Worm (Caenorhabditis elegans) whole organism, mixed stage, embryonic: ENCODE results near the gene pqn-78.

Experiments
- M03D4.4 ChIP-seq: sonication (generic microtip); optimal IDR thresholded peaks from 2 replicates; lab custom pipeline; 2017; ENCODE audit warnings: mild to moderate bottlenecking, missing genetic modification characterization, missing compliant biosample characterization
- bed-3 ChIP-seq: fragments of 200-800 bp; sonication (Bioruptor generic); optimal IDR thresholded peaks from 3 replicates; lab custom pipeline; 2018; ENCODE audit warnings: mild to moderate bottlenecking, missing genetic modification characterization, moderate library complexity, missing compliant biosample characterization
- blmp-1 ChIP-seq: fragments of 150-350 bp; optimal IDR thresholded peaks from 2 replicates; lab custom pipeline; 2014; ENCODE audit warnings: missing biosample characterization, missing genetic modification characterization
- ceh-39 ChIP-seq: fragments of 150-350 bp; optimal IDR thresholded peaks from 2 replicates; lab custom pipeline; 2014; ENCODE audit warnings: missing biosample characterization, missing genetic modification characterization
- ceh-43 ChIP-seq: fragments of 200-800 bp; sonication (Bioruptor generic); optimal IDR thresholded peaks from 2 replicates; lab custom pipeline; 2018; ENCODE audit warnings: mild to moderate bottlenecking, missing genetic modification characterization, moderate library complexity, missing compliant biosample characterization
- ceh-83 ChIP-seq: fragments of 200-800 bp; sonication (Bioruptor generic); optimal IDR thresholded peaks from 2 replicates; lab custom pipeline; 2018; ENCODE audit warnings: mild to moderate bottlenecking, missing genetic modification characterization, missing compliant biosample characterization
- ces-1 ChIP-seq: fragments of 150-350 bp; optimal IDR thresholded peaks from 2 replicates; lab custom pipeline; 2014; ENCODE audit warnings: missing biosample characterization, missing genetic modification reagents, missing genetic modification characterization
- cnd-1 ChIP-seq: fragments of 200-800 bp; sonication (Bioruptor generic); optimal IDR thresholded peaks from 2 replicates; lab custom pipeline; 2018; ENCODE audit warnings: mild to moderate bottlenecking, missing genetic modification characterization, missing compliant biosample characterization
- drap-1 ChIP-seq: fragments of 200-800 bp; sonication (Bioruptor generic); optimal IDR thresholded peaks from 3 replicates; lab custom pipeline; 2018; ENCODE audit warnings: mild to moderate bottlenecking, missing genetic modification characterization, missing compliant biosample characterization
- elt-1 ChIP-seq: sonication (generic microtip); optimal IDR thresholded peaks from 2 replicates; lab custom pipeline; 2017; ENCODE audit warnings: missing genetic modification characterization, mild to moderate bottlenecking, missing compliant biosample characterization, antibody characterized with exemption, moderate library complexity, borderline replicate concordance; ENCODE audit not compliant: insufficient read depth
- elt-3 ChIP-seq: fragments of 150-350 bp; optimal IDR thresholded peaks from 2 replicates; lab custom pipeline; 2014; ENCODE audit warnings: missing biosample characterization, missing genetic modification characterization
- flh-1 ChIP-seq: fragments of 200-800 bp; sonication (Bioruptor generic); optimal IDR thresholded peaks from 2 replicates; lab custom pipeline; 2018; ENCODE audit warnings: mild to moderate bottlenecking, missing genetic modification characterization, moderate library complexity, missing compliant biosample characterization
- ham-2 ChIP-seq: fragments of 200-800 bp; sonication (Bioruptor generic); optimal IDR thresholded peaks from 2 replicates; lab custom pipeline; 2018; ENCODE audit warnings: mild to moderate bottlenecking, missing genetic modification characterization, missing compliant biosample characterization
- hlh-1 ChIP-seq: fragments of 150-350 bp; optimal IDR thresholded peaks from 2 replicates; lab custom pipeline; 2014; ENCODE audit warnings: missing biosample characterization, missing genetic modification reagents, missing genetic modification characterization
- lin-13 ChIP-seq: fragments of 150-350 bp; optimal IDR thresholded peaks from 2 replicates; lab custom pipeline; 2014; ENCODE audit warnings: missing biosample characterization, missing genetic modification characterization
- lin-32 ChIP-seq: fragments of 200-800 bp; sonication (Bioruptor generic); optimal IDR thresholded peaks from 2 replicates; lab custom pipeline; 2018; ENCODE audit warnings: mild to moderate bottlenecking, missing genetic modification characterization, missing compliant biosample characterization
- lsy-2 ChIP-seq: fragments of 150-350 bp; optimal IDR thresholded peaks from 2 replicates; lab custom pipeline; 2014; ENCODE audit warnings: missing biosample characterization, missing genetic modification characterization
- mab-5 ChIP-seq: fragments of 150-350 bp; optimal IDR thresholded peaks from 2 replicates; lab custom pipeline; 2014; ENCODE audit warnings: missing biosample characterization, missing genetic modification characterization
- mep-1 ChIP-seq: fragments of 150-350 bp; optimal IDR thresholded peaks from 2 replicates; lab custom pipeline; 2017; ENCODE audit warnings: missing biosample characterization, missing genetic modification reagents, missing genetic modification characterization, inconsistent platforms
- mls-2 ChIP-seq: sonication (generic microtip); optimal IDR thresholded peaks from 2 replicates; lab custom pipeline; 2016; ENCODE audit warnings: mild to moderate bottlenecking, missing genetic modification characterization, moderate library complexity, missing compliant biosample characterization
- nhr-12 ChIP-seq: fragments of 150-350 bp; optimal IDR thresholded peaks from 2 replicates; lab custom pipeline; 2014; ENCODE audit warnings: missing biosample characterization, missing genetic modification characterization
- nhr-2 ChIP-seq: fragments of 150-350 bp; optimal IDR thresholded peaks from 2 replicates; lab custom pipeline; 2014; ENCODE audit warnings: missing biosample characterization, missing genetic modification characterization
- nhr-237 ChIP-seq: fragments of 150-350 bp; optimal IDR thresholded peaks from 2 replicates; lab custom pipeline; 2014; ENCODE audit warnings: missing biosample characterization, missing genetic modification characterization
- nhr-28 ChIP-seq: fragments of 150-350 bp; optimal IDR thresholded peaks from 2 replicates; lab custom pipeline; 2014; ENCODE audit warnings: missing biosample characterization, missing genetic modification characterization
- nhr-76 ChIP-seq: sonication (generic microtip); optimal IDR thresholded peaks from 2 replicates; lab custom pipeline; 2017; ENCODE audit warnings: missing biosample characterization, missing genetic modification characterization
- pha-4 ChIP-seq: fragments of 150-350 bp; optimal IDR thresholded peaks from 2 replicates; lab custom pipeline; 2018; ENCODE audit warnings: missing biosample characterization, missing genetic modification reagents, missing genetic modification characterization
- sem-2 ChIP-seq: fragments of 200-800 bp; sonication (Bioruptor generic); optimal IDR thresholded peaks from 2 replicates; lab custom pipeline; 2018; ENCODE audit warnings: mild to moderate bottlenecking, missing genetic modification characterization, missing compliant biosample characterization
- snpc-4 ChIP-seq: fragments of 150-350 bp; optimal IDR thresholded peaks from 2 replicates; lab custom pipeline; 2014; ENCODE audit warnings: missing biosample characterization, missing genetic modification characterization
- sptf-1 ChIP-seq: sonication (generic microtip); optimal IDR thresholded peaks from 2 replicates; lab custom pipeline; 2017; ENCODE audit warnings: mild to moderate bottlenecking, missing genetic modification characterization, moderate library complexity, missing compliant biosample characterization
- tbx-8 ChIP-seq: fragments of 200-800 bp; sonication (Bioruptor generic); optimal IDR thresholded peaks from 2 replicates; lab custom pipeline; 2018; ENCODE audit warnings: mild to moderate bottlenecking, missing genetic modification characterization, moderate library complexity, missing compliant biosample characterization
- unc-120 ChIP-seq: sonication (generic microtip); optimal IDR thresholded peaks from 2 replicates; lab custom pipeline; 2017; ENCODE audit warnings: missing genetic modification characterization, missing compliant biosample characterization; ENCODE audit not compliant: poor library complexity, severe bottlenecking
- unc-39 ChIP-seq: fragments of 150-350 bp; optimal IDR thresholded peaks from 2 replicates; lab custom pipeline; 2014; ENCODE audit warnings: missing biosample characterization, missing genetic modification characterization
- unc-62 ChIP-seq: fragments of 150-350 bp; optimal IDR thresholded peaks from 2 replicates; lab custom pipeline; 2014; ENCODE audit warnings: missing biosample characterization, missing genetic modification reagents, missing genetic modification characterization
- zip-8 ChIP-seq: fragments of 150-350 bp; optimal IDR thresholded peaks from 2 replicates; lab custom pipeline; 2014; ENCODE audit warnings: missing biosample characterization, missing genetic modification characterization
- ztf-11 ChIP-seq: fragments of 150-350 bp; optimal IDR thresholded peaks from 2 replicates; lab custom pipeline; 2014; ENCODE audit warnings: missing biosample characterization, missing genetic modification characterization

Gene pqn-78

ce11 chrIV:15571652-15572051, 23.2 kb downstream of the pqn-78 start:
- TF ChIP-seq ceh-83 (GFP tag; lab: Kevin White, UChicago), result no peak
- TF ChIP-seq nhr-12, result no peak
- no peak for TF ChIP-seq M03D4.4
- no peak for TF ChIP-seq lin-13 (tag; lab: Kevin White, UChicago)
- no peak for TF ChIP-seq pha-4
- no peak for TF ChIP-seq snpc-4
- no peak for TF ChIP-seq mab-5 (tag; lab: Kevin White, UChicago)
- TF ChIP-seq elt-1, result no peak
- no peak for TF ChIP-seq ces-1 (GFP tag; lab: Kevin White, UChicago)
- TF ChIP-seq tbx-8 (GFP tag; lab: Kevin White, UChicago), result no peak
- TF ChIP-seq bed-3 (GFP tag; lab: Kevin White, UChicago), result no peak
- TF ChIP-seq unc-39 (tag; lab: Kevin White, UChicago), result no peak
- no peak for TF ChIP-seq lsy-2 (tag; lab: Kevin White, UChicago)
- TF ChIP-seq elt-3 (tag; lab: Kevin White, UChicago), result no peak
- no peak for TF ChIP-seq unc-120 (tag; lab: Kevin White, UChicago)
- no peak for TF ChIP-seq lin-32 (GFP tag; lab: Kevin White, UChicago)

DNA sequence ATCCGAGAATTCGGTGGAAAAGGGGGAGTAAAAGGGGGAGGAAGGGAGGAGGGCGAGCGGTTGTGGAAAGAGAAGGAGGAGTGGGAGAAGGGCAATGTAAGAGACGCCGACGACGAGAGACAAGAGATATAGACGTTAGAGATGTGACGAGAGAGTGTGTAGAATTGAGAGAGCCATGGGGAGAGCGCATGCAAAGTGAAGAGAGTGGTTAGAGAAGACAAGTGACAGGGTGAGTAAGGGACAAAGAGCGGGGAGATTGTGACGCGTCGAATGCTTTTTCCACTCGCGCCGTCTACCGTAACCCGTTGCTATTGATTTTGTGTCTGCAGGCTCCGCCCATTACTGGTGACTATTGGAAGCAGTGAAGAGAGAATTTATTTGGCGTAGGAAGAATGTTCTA, 24.1 kb downstream of the pqn-78 start:
- TF ChIP-seq nhr-12 (no peak), unc-62 (GFP tag; lab: Kevin White, UChicago) (peak; percentile 93), ztf-11 (tag; lab: Kevin White, UChicago) (peak; percentile 25), M03D4.4 (no peak), ceh-39 (tag; lab: Kevin White, UChicago) (no peak), drap-1 (GFP tag; lab: Kevin White, UChicago) (no peak), zip-8 (no peak), lin-13 (tag; lab: Kevin White, UChicago) (peak; percentile 29), hlh-1 (tag; lab: Kevin White, UChicago) (peak; percentile 41), elt-3 (tag; lab: Kevin White, UChicago) (peak; percentile 81), nhr-28 (tag; lab: Kevin White, UChicago) (no peak), mls-2 (tag; lab: Kevin White, UChicago) (no peak), ces-1 (GFP tag; lab: Kevin White, UChicago) (peak; percentile 89), cnd-1 (tag; lab: Kevin White, UChicago) (no peak), nhr-237 (tag; lab: Kevin White, UChicago) (peak; percentile 63), ceh-83 (GFP tag; lab: Kevin White, UChicago) (peak; percentile 77), lin-32 (GFP tag; lab: Kevin White, UChicago) (no peak), snpc-4 (no peak), ceh-43 (GFP tag; lab: Kevin White, UChicago) (no peak), sptf-1 (tag; lab: Kevin White, UChicago) (peak; percentile 52), sem-2 (GFP tag; lab: Kevin White, UChicago) (no peak), unc-120 (tag; lab: Kevin White, UChicago) (no peak), nhr-2 (tag; lab: Kevin White, UChicago) (peak; percentile 52), mep-1 (tag; lab: Kevin White, UChicago) (peak; percentile 43), mab-5 (tag; lab: Kevin White, UChicago) (peak; percentile 36), lsy-2 (tag; lab: Kevin White, UChicago) (peak; percentile 97), elt-1 (peak; percentile 22), unc-39 (tag; lab: Kevin White, UChicago) (no peak), ham-2 (peak; percentile 74), bed-3 (GFP tag; lab: Kevin White, UChicago) (no peak), blmp-1 (tag; lab: Kevin White, UChicago) (no peak), nhr-76 (tag; lab: Kevin White, UChicago) (no peak), tbx-8 (GFP tag; lab: Kevin White, UChicago) (no peak), pha-4 (peak; percentile 89), flh-1 (GFP tag; lab: Kevin White, UChicago) (no peak)

DNA sequence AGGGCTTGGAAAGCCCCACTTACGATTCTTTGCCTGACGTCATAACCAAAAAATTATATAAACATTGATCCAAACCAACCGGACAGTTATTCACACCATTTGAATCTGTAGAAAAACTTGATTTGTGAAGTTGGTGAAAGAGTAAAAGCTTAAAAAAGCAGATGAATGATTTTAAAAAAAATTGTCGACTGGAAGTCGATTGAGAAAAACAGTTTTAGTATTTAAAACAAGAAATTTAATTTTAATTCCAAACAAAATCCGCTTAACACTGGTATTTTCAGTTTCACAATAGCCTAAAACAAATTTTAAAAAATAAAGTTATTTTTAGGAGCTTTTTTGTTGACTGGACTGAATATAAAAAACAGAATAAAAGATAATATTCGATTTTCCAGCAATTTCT, 30.5 kb downstream of the pqn-78 start, which contains the start of gene Y105C5A.1:
Gene Y105C5A.1 (minus strand): TSS at position 101 of the 400 bp plus-strand sequence.
- no peak for TF ChIP-seq snpc-4
- TF ChIP-seq unc-120 (tag; lab: Kevin White, UChicago), result no peak
- TF ChIP-seq pha-4, result no peak
- no peak for TF ChIP-seq ces-1 (GFP tag; lab: Kevin White, UChicago)
- no peak for TF ChIP-seq hlh-1 (tag; lab: Kevin White, UChicago)
- no peak for TF ChIP-seq tbx-8 (GFP tag; lab: Kevin White, UChicago)
- TF ChIP-seq lsy-2 (tag; lab: Kevin White, UChicago), result no peak
- no peak for TF ChIP-seq blmp-1 (tag; lab: Kevin White, UChicago)
- no peak for TF ChIP-seq cnd-1 (tag; lab: Kevin White, UChicago)
- TF ChIP-seq bed-3 (GFP tag; lab: Kevin White, UChicago), result no peak
- TF ChIP-seq sptf-1 (tag; lab: Kevin White, UChicago), result no peak
- TF ChIP-seq elt-1, result no peak
- TF ChIP-seq ham-2, result no peak
